Worm (Caenorhabditis elegans): ENCODE measurements around the gene K02G10.15.

DNA sequence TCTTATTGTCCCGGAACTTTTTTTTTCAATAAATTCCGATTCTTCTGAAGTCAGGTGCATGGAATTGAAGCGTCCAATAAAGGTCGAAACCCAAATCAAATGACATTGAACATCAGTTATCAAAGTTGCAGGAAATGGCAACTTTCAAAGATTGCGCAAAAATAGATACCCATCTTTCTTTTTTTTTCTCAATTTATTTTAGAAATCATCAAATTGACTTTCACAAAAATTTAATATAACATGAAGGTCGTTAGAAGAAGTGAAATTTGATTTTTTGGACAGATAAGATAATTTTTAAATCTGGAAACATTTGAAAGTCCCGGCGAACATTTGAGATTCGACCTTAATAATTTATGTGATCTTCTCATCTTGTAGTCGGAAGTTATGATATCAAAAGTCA, 23.1 kb upstream of the K02G10.15 start:
- no peak for TF ChIP-seq pha-4 (tag; optimal IDR thresholded peaks at IDR 0.05)
- TF ChIP-seq unc-55 (GFP tag; optimal IDR thresholded peaks at IDR 0.05) = no peak
- no peak for TF ChIP-seq lim-6 (tag; optimal IDR thresholded peaks at IDR 0.05)
- no peak for TF ChIP-seq hlh-13 (GFP tag; optimal IDR thresholded peaks at IDR 0.05)
- TF ChIP-seq pqm-1 (tag; optimal IDR thresholded peaks at IDR 0.05) = no peak
- no peak for TF ChIP-seq pha-2 (tag; optimal IDR thresholded peaks at IDR 0.05)
- no peak for TF ChIP-seq pag-3 (tag; optimal IDR thresholded peaks at IDR 0.05; ENCODE audit: borderline replicate concordance)
- TF ChIP-seq lin-11 (tag; optimal IDR thresholded peaks at IDR 0.05) = no peak
- no peak for TF ChIP-seq ceh-9 (tag; optimal IDR thresholded peaks at IDR 0.05)
- no peak for TF ChIP-seq sox-4 (tag; optimal IDR thresholded peaks at IDR 0.05)
- TF ChIP-seq ama-1 (optimal IDR thresholded peaks at IDR 0.05) = no peak
- no peak for TF ChIP-seq hlh-8 (tag; optimal IDR thresholded peaks at IDR 0.05)
- no peak for TF ChIP-seq ceh-24 (tag; optimal IDR thresholded peaks at IDR 0.05)
